Fruit fly (Drosophila melanogaster) whole organism, prepupa: ENCODE data around the gene Prim2.
A peak's percentile ranks its signal among the peaks of the same experiment; 100 is the strongest.

Experiments
- Blimp-1 ChIP-seq: fragments of 200-800 bp; sonication (Bioruptor generic); optimal IDR thresholded peaks from 3 replicates; lab custom pipeline; 2017; ENCODE audit warnings: missing biosample characterization, missing genetic modification characterization, mild to moderate bottlenecking, moderate library complexity, missing genetic modification reagents
- CG10631 ChIP-seq: fragments of 200-800 bp; sonication (Bioruptor generic); optimal IDR thresholded peaks from 2 replicates; lab custom pipeline; 2016; ENCODE audit warnings: missing biosample characterization, missing genetic modification characterization
- CG10669 ChIP-seq: fragments of 200-800 bp; sonication (Bioruptor generic); optimal IDR thresholded peaks from 3 replicates; lab custom pipeline; 2018; ENCODE audit warnings: missing biosample characterization, mild to moderate bottlenecking, missing genetic modification characterization, moderate library complexity
- CG11294 ChIP-seq: fragments of 200-800 bp; sonication (Bioruptor generic); IDR thresholded peaks from 2 replicates; pipeline ENCODE4 v1.3.6; 2022; ENCODE audit warnings: missing biosample characterization, missing genetic modification characterization
- CG11762 ChIP-seq: fragments of 200-800 bp; sonication (Bioruptor generic); optimal IDR thresholded peaks from 3 replicates; lab custom pipeline; 2016; ENCODE audit warnings: missing biosample characterization, missing genetic modification characterization; ENCODE audit not compliant: insufficient read depth
- CG11902 ChIP-seq: fragments of 200-800 bp; sonication (Bioruptor generic); optimal IDR thresholded peaks from 3 replicates; lab custom pipeline; 2016; ENCODE audit warnings: missing biosample characterization, missing genetic modification characterization
- CG15336 ChIP-seq: fragments of 200-800 bp; sonication (Bioruptor generic); IDR thresholded peaks from 2 replicates; pipeline ENCODE4 v1.3.6; 2022; ENCODE audit warnings: missing biosample characterization, missing genetic modification characterization
- CG1621 ChIP-seq: fragments of 200-800 bp; sonication (Bioruptor generic); optimal IDR thresholded peaks from 3 replicates; lab custom pipeline; 2018; ENCODE audit warnings: missing biosample characterization, mild to moderate bottlenecking, missing genetic modification characterization
- CG16779 ChIP-seq: fragments of 200-800 bp; sonication (Bioruptor generic); optimal IDR thresholded peaks from 3 replicates; lab custom pipeline; 2017; ENCODE audit warnings: missing biosample characterization, mild to moderate bottlenecking, missing genetic modification characterization
- CG3032 ChIP-seq: fragments of 200-800 bp; optimal IDR thresholded peaks from 2 replicates; lab custom pipeline; 2019; ENCODE audit warnings: missing biosample characterization, mild to moderate bottlenecking, missing genetic modification characterization, moderate library complexity
- CG31627 ChIP-seq: fragments of 200-800 bp; sonication (Bioruptor generic); optimal IDR thresholded peaks from 3 replicates; lab custom pipeline; 2016; ENCODE audit warnings: missing biosample characterization, missing genetic modification characterization
- CG32006 ChIP-seq: fragments of 200-800 bp; sonication (Bioruptor generic); optimal IDR thresholded peaks from 3 replicates; lab custom pipeline; 2017; ENCODE audit warnings: missing biosample characterization, mild to moderate bottlenecking, missing genetic modification characterization
- CG34406 ChIP-seq: fragments of 200-800 bp; sonication (Bioruptor generic); optimal IDR thresholded peaks from 3 replicates; lab custom pipeline; 2016; ENCODE audit warnings: missing biosample characterization, missing genetic modification characterization
- CG3919 ChIP-seq: fragments of 200-800 bp; sonication (Bioruptor generic); optimal IDR thresholded peaks from 3 replicates; lab custom pipeline; 2016; ENCODE audit warnings: missing biosample characterization, missing genetic modification characterization
- CG6163 ChIP-seq: fragments of 200-800 bp; sonication (Bioruptor generic); IDR thresholded peaks from 3 replicates; pipeline ENCODE4 v1.3.6; 2022; ENCODE audit warnings: missing biosample characterization, missing genetic modification characterization
- CG6276 ChIP-seq: fragments of 200-800 bp; sonication (Bioruptor generic); optimal IDR thresholded peaks from 2 replicates; lab custom pipeline; 2017; ENCODE audit warnings: missing biosample characterization, mild to moderate bottlenecking, missing genetic modification characterization
- CG6854 ChIP-seq: fragments of 200-800 bp; sonication (Bioruptor generic); optimal IDR thresholded peaks from 2 replicates; lab custom pipeline; 2017; ENCODE audit warnings: missing biosample characterization, mild to moderate bottlenecking, missing genetic modification characterization
- CG8119 ChIP-seq: fragments of 200-800 bp; sonication (Bioruptor generic); IDR thresholded peaks from 3 replicates; pipeline ENCODE4 v1.3.6; 2022; ENCODE audit warnings: missing biosample characterization, missing genetic modification characterization
- CG8319 ChIP-seq: fragments of 200-800 bp; sonication (Bioruptor generic); optimal IDR thresholded peaks from 3 replicates; lab custom pipeline; 2016; ENCODE audit warnings: missing biosample characterization, missing genetic modification characterization
- CG8632 ChIP-seq: fragments of 200-800 bp; sonication (Bioruptor generic); optimal IDR thresholded peaks from 3 replicates; lab custom pipeline; 2016; ENCODE audit warnings: missing biosample characterization, missing genetic modification characterization
- CG9139 ChIP-seq: fragments of 200-800 bp; sonication (Bioruptor generic); optimal IDR thresholded peaks from 3 replicates; lab custom pipeline; 2017; ENCODE audit warnings: missing biosample characterization, mild to moderate bottlenecking, missing genetic modification characterization
- Eip75B ChIP-seq: fragments of 200-800 bp; sonication (Bioruptor generic); optimal IDR thresholded peaks from 3 replicates; lab custom pipeline; 2016; ENCODE audit warnings: missing biosample characterization, missing genetic modification characterization
- Eip78C ChIP-seq: fragments of 200-800 bp; sonication (Bioruptor generic); peaks from one replicate; lab custom pipeline; 2016; ENCODE audit warnings: missing biosample characterization, missing genetic modification characterization
- Eip93F ChIP-seq: fragments of 200-800 bp; sonication (Bioruptor generic); optimal IDR thresholded peaks from 2 replicates; lab custom pipeline; 2016; ENCODE audit warnings: missing biosample characterization, mild to moderate bottlenecking, missing genetic modification characterization
- Ets21C ChIP-seq: fragments of 200-800 bp; sonication (Bioruptor generic); optimal IDR thresholded peaks from 3 replicates; lab custom pipeline; 2016; ENCODE audit warnings: missing biosample characterization, missing genetic modification characterization
- Hr38 ChIP-seq: sonication (Bioruptor generic); optimal IDR thresholded peaks from 2 replicates; lab custom pipeline; 2016; ENCODE audit warnings: missing biosample characterization, missing genetic modification characterization
- Hr39 ChIP-seq: fragments of 200-800 bp; sonication (Bioruptor generic); optimal IDR thresholded peaks from 2 replicates; lab custom pipeline; 2016; ENCODE audit warnings: missing biosample characterization, missing genetic modification characterization
- Hr4 ChIP-seq: fragments of 200-800 bp; sonication (Bioruptor generic); optimal IDR thresholded peaks from 3 replicates; lab custom pipeline; 2016; ENCODE audit warnings: missing biosample characterization, missing genetic modification characterization
- Met ChIP-seq: fragments of 200-800 bp; sonication (Bioruptor generic); optimal IDR thresholded peaks from 3 replicates; lab custom pipeline; 2016; ENCODE audit warnings: missing biosample characterization, missing genetic modification characterization
- OdsH ChIP-seq: fragments of 200-800 bp; sonication (Bioruptor generic); optimal IDR thresholded peaks from 3 replicates; lab custom pipeline; 2016; ENCODE audit warnings: missing biosample characterization, missing genetic modification characterization
- Smox ChIP-seq: fragments of 200-800 bp; sonication (Bioruptor generic); optimal IDR thresholded peaks from 3 replicates; lab custom pipeline; 2016; ENCODE audit warnings: missing biosample characterization, missing genetic modification characterization
- Sox102F ChIP-seq: fragments of 200-800 bp; sonication (Bioruptor generic); optimal IDR thresholded peaks from 2 replicates; lab custom pipeline; 2016; ENCODE audit warnings: missing biosample characterization, mild to moderate bottlenecking, missing genetic modification characterization
- Sox14 ChIP-seq: fragments of 200-800 bp; sonication (Bioruptor generic); optimal IDR thresholded peaks from 3 replicates; lab custom pipeline; 2016; ENCODE audit warnings: missing biosample characterization, missing genetic modification characterization
- Sox15 ChIP-seq: fragments of 200-800 bp; sonication (Bioruptor generic); optimal IDR thresholded peaks from 3 replicates; lab custom pipeline; 2016; ENCODE audit warnings: missing biosample characterization, missing genetic modification characterization
- achi ChIP-seq: fragments of 200-800 bp; sonication (Bioruptor generic); optimal IDR thresholded peaks from 3 replicates; lab custom pipeline; 2016; ENCODE audit warnings: missing biosample characterization, missing genetic modification characterization
- acj6 ChIP-seq: fragments of 200-800 bp; sonication (Bioruptor generic); optimal IDR thresholded peaks from 3 replicates; lab custom pipeline; 2016; ENCODE audit warnings: missing biosample characterization, missing genetic modification characterization
- dsx ChIP-seq: fragments of 200-800 bp; optimal IDR thresholded peaks from 3 replicates; lab custom pipeline; 2019; ENCODE audit warnings: missing biosample characterization, mild to moderate bottlenecking, missing genetic modification characterization, moderate library complexity; ENCODE audit not compliant: poor library complexity, severe bottlenecking
- eg ChIP-seq: fragments of 200-800 bp; sonication (Bioruptor generic); IDR thresholded peaks from 3 replicates; pipeline ENCODE4 v1.3.6; 2022; ENCODE audit warnings: missing biosample characterization, missing genetic modification characterization
- esn ChIP-seq: fragments of 200-800 bp; sonication (Bioruptor generic); optimal IDR thresholded peaks from 2 replicates; lab custom pipeline; 2016; ENCODE audit warnings: missing biosample characterization, mild to moderate bottlenecking, missing genetic modification characterization, moderate library complexity
- fd59A ChIP-seq: fragments of 200-800 bp; sonication (Bioruptor generic); optimal IDR thresholded peaks from 2 replicates; lab custom pipeline; 2017; ENCODE audit warnings: missing biosample characterization, mild to moderate bottlenecking, missing genetic modification characterization, missing genetic modification reagents
- fd85E ChIP-seq: fragments of 200-800 bp; sonication (Bioruptor generic); optimal IDR thresholded peaks from 3 replicates; lab custom pipeline; 2016; ENCODE audit warnings: missing biosample characterization, missing genetic modification characterization
- fkh ChIP-seq: fragments of 200-800 bp; sonication (Bioruptor generic); optimal IDR thresholded peaks from 3 replicates; lab custom pipeline; 2017; ENCODE audit warnings: missing biosample characterization, mild to moderate bottlenecking, missing genetic modification characterization, moderate library complexity
- lz ChIP-seq: fragments of 200-800 bp; sonication (Bioruptor generic); optimal IDR thresholded peaks from 3 replicates; lab custom pipeline; 2016; ENCODE audit warnings: missing biosample characterization, missing genetic modification characterization
- pdm3 ChIP-seq: fragments of 200-800 bp; sonication (Bioruptor generic); optimal IDR thresholded peaks from 3 replicates; lab custom pipeline; 2016; ENCODE audit warnings: missing biosample characterization, missing genetic modification characterization
- salr ChIP-seq, 2 experiments: fragments of 200-800 bp; sonication (Bioruptor generic); optimal IDR thresholded peaks; 3 replicates each; lab custom pipeline; 2016 to 2018; ENCODE audit warnings: missing biosample characterization in 2 of 2, missing genetic modification characterization in 2 of 2, mild to moderate bottlenecking in 1 of 2
- spab ChIP-seq: fragments of 200-800 bp; sonication (Bioruptor generic); optimal IDR thresholded peaks from 2 replicates; lab custom pipeline; 2017; ENCODE audit warnings: missing biosample characterization, mild to moderate bottlenecking, missing genetic modification characterization, missing genetic modification reagents
- svp ChIP-seq: fragments of 200-800 bp; sonication (Bioruptor generic); peaks from one replicate; lab custom pipeline; 2016; ENCODE audit warnings: missing biosample characterization, missing genetic modification characterization
- topi ChIP-seq: fragments of 200-800 bp; sonication (Bioruptor generic); optimal IDR thresholded peaks from 3 replicates; lab custom pipeline; 2016; ENCODE audit warnings: missing biosample characterization, missing genetic modification characterization
- vri ChIP-seq: fragments of 200-800 bp; sonication (Bioruptor generic); optimal IDR thresholded peaks from 3 replicates; lab custom pipeline; 2016; ENCODE audit warnings: missing biosample characterization, mild to moderate bottlenecking, missing genetic modification characterization

Prim2 gene

dm6 chr3L:20317751-20318150 lies 43.6 kb downstream of the Prim2 start:
- peak; percentile 69 for TF ChIP-seq svp (GFP tag; lab: Kevin White, UChicago)
- no peak for TF ChIP-seq achi (GFP tag; lab: Kevin White, UChicago)
- TF ChIP-seq Smox (GFP tag; lab: Kevin White, UChicago) = no peak

- TF ChIP-seq esn (GFP tag; lab: Kevin White, UChicago) (no peak), vri (peak; percentile 77), Ets21C (GFP tag; lab: Kevin White, UChicago) (no peak), spab (GFP tag; lab: Kevin White, UChicago) (no peak), Hr4 (GFP tag; lab: Kevin White, UChicago) (no peak), OdsH (GFP tag; lab: Kevin White, UChicago) (no peak), CG11762 (no peak), CG8632 (GFP tag; lab: Kevin White, UChicago) (peak; percentile 11), CG3919 (peak; percentile 58), CG9139 (GFP tag; lab: Kevin White, UChicago) (peak; percentile 49), Blimp-1 (GFP tag; lab: Kevin White, UChicago) (no peak), pdm3 (GFP tag; lab: Kevin White, UChicago) (no peak), CG8319 (no peak), CG31627 (GFP tag; lab: Kevin White, UChicago) (no peak), Hr38 (GFP tag; lab: Kevin White, UChicago) (no peak), acj6 (GFP tag; lab: Kevin White, UChicago) (no peak), CG34406 (no peak), CG6163 (GFP tag; lab: Robert Waterston, UW) (peak; percentile 68; the same call in 2 of the 3 replicates), achi (GFP tag; lab: Kevin White, UChicago) (peak; percentile 20), CG11902 (GFP tag; lab: Kevin White, UChicago) (no peak), Sox14 (GFP tag; lab: Kevin White, UChicago) (peak; percentile 42), CG10631 (GFP tag; lab: Kevin White, UChicago) (no peak), Eip93F (GFP tag; lab: Kevin White, UChicago) (no peak), svp (GFP tag; lab: Kevin White, UChicago) (peak; percentile 89), CG32006 (no peak), CG16779 (tag; lab: Kevin White, UChicago) (no peak), fd59A (GFP tag; lab: Kevin White, UChicago) (no peak), CG8119 (no peak), Sox102F (peak; percentile 23), eg (GFP tag; lab: Robert Waterston, UW) (no peak; the same call in 2 of the 3 replicates), topi (no peak), CG15336 (no peak), Sox15 (no peak), CG1621 (tag; lab: Kevin White, UChicago) (peak; percentile 53), salr (GFP tag; optimal IDR thresholded peaks at IDR 0.05; lab: Kevin White, UChicago) (no peak), Hr39 (GFP tag; lab: Kevin White, UChicago) (no peak), CG6854 (GFP tag; lab: Kevin White, UChicago) (peak; percentile 58), fd85E (GFP tag; lab: Kevin White, UChicago) (no peak), lz (GFP tag; lab: Kevin White, UChicago) (no peak), Eip75B (GFP tag; lab: Kevin White, UChicago) (peak; percentile 27), Smox (GFP tag; lab: Kevin White, UChicago) (no peak), CG6276 (GFP tag; lab: Kevin White, UChicago) (no peak), dsx (peak; percentile 57), CG10669 (GFP tag; lab: Kevin White, UChicago) (no peak), Met (peak; percentile 13), CG3032 (tag; lab: Kevin White, UChicago) (no peak), Eip78C (GFP tag; lab: Kevin White, UChicago) (peak; percentile 78), CG11294 (no peak), fkh (GFP tag; lab: Kevin White, UChicago) (no peak)
Observed at dm6 chr3L:20316956-20317589, 44.3 kb downstream of the Prim2 start, which contains the start of gene Spn77Ba. Gene Spn77Ba, plus strand, starts transcription at chr3L:20317190.
